Worm (Caenorhabditis elegans): ENCODE data around the gene madf-1.
"Not testable (repeated sequence)": the region's sequence is repeated elsewhere in the genome, so short reads cannot be mapped to it uniquely, and the experiment has no call there.

madf-1 gene

ce11 chrIV:828427-828826, 3.3 kb downstream of the madf-1 start (continued):
- TF ChIP-seq fax-1 (tag; optimal IDR thresholded peaks at IDR 0.05): no peak
- TF ChIP-seq ceh-48 (tag; optimal IDR thresholded peaks at IDR 0.05): no peak
- TF ChIP-seq C08G9.2 (tag; optimal IDR thresholded peaks at IDR 0.05): no peak
- TF ChIP-seq che-1 (tag; optimal IDR thresholded peaks at IDR 0.05): no peak
- peak; percentile 74 for TF ChIP-seq nfya-1 (tag; optimal IDR thresholded peaks at IDR 0.05)
- no peak for TF ChIP-seq mec-3 (tag; optimal IDR thresholded peaks at IDR 0.05; ENCODE audit: borderline replicate concordance)
- no peak for TF ChIP-seq C38D4.7 (GFP tag; optimal IDR thresholded peaks at IDR 0.05)
- no peak for TF ChIP-seq ahr-1 (tag; optimal IDR thresholded peaks at IDR 0.05)
- no peak for TF ChIP-seq syd-9 (tag; optimal IDR thresholded peaks at IDR 0.05)
- TF ChIP-seq sox-4 (tag; optimal IDR thresholded peaks at IDR 0.05): no peak
- no peak for TF ChIP-seq pha-4 (tag; optimal IDR thresholded peaks at IDR 0.05)
- TF ChIP-seq madf-2 (tag; optimal IDR thresholded peaks at IDR 0.05): no peak
- peak; percentile 54 for TF ChIP-seq pros-1 (tag; optimal IDR thresholded peaks at IDR 0.05)
- no peak for TF ChIP-seq ceh-2 (tag; optimal IDR thresholded peaks at IDR 0.05)
- TF ChIP-seq elt-4 (tag; optimal IDR thresholded peaks at IDR 0.05): no peak

DNA sequence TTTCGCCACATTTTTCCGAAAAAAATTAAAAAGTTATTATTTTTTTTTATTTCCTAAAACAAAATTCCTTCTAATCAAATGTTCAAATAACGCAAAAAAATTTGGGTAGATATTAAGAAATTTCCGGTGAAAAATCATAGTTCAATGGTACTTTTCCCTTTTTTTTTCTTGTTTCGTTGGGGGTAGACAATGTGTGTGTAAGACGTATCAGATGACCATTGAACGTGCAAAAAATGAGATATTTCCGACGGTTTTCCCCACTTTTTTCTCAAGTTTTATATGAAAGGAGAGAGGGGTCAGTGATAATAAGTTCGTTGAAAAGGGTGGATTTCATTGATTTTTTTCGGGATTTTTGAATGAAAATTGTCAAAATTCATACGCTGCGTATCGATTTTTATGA, 5.6 kb downstream of the madf-1 start:
- no peak for TF ChIP-seq dve-1 (tag; optimal IDR thresholded peaks at IDR 0.05)
- TF ChIP-seq elt-2 (tag; optimal IDR thresholded peaks at IDR 0.05): no peak
- no peak for TF ChIP-seq unc-42 (tag; optimal IDR thresholded peaks at IDR 0.05)
- no peak for TF ChIP-seq pha-4 (tag; optimal IDR thresholded peaks at IDR 0.05)
- TF ChIP-seq ceh-22 (tag; optimal IDR thresholded peaks at IDR 0.05): no peak

DNA sequence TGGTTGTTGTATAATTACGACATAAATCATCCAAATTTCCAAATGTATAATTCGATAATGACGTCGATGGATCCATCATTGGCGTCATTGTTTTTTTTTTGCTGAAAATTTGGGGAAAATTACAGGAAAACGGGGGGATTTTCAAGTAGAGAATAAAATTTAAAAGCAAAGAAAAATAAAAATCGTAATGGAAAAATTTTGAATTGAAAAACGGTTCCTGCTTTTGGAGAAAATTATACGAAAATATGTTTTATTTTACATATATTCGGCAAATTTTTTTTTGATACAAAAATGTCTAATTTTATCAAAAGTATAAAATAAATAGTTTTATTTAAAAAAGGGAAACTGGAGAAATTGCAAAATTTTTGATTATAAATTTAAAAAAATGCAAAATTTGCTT, 6.8 kb downstream of the madf-1 start, which contains the start of gene zipt-15:
TSS of gene zipt-15 (minus strand) at position 101 of the 400 bp plus-strand sequence.
- TF ChIP-seq ceh-2 (tag; optimal IDR thresholded peaks at IDR 0.05): no peak
- TF ChIP-seq lin-11 (tag; optimal IDR thresholded peaks at IDR 0.05): no peak
- TF ChIP-seq C38D4.7 (GFP tag; optimal IDR thresholded peaks at IDR 0.05): no peak
- TF ChIP-seq lim-6 (tag; optimal IDR thresholded peaks at IDR 0.05): no peak
- no peak for TF ChIP-seq ceh-18 (tag; optimal IDR thresholded peaks at IDR 0.05)
- TF ChIP-seq ceh-34 (tag; optimal IDR thresholded peaks at IDR 0.05): no peak
- TF ChIP-seq ceh-19 (GFP tag; optimal IDR thresholded peaks at IDR 0.05): no peak
- no peak for TF ChIP-seq gmeb-2 (tag; optimal IDR thresholded peaks at IDR 0.05)

DNA sequence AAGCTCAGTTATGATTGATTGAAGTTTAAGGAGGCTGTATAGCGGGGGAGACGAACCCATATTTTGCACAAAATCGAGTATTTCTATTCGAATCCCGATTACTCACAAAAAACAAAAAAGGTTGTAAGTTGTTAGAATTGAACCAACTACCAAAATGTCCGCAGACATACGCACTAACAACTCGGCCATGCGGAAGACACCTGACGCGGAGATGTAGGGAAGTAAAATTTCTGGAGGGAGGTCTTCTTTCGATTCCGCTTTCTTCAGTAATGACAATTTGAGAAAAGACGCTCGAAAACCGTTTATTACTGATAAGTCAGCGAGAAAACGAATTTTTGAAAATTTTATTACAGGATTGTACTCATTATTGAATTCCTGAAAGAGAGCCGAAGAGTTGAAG, 13.8 kb downstream of the madf-1 start:
- TF ChIP-seq hlh-8 (tag; optimal IDR thresholded peaks at IDR 0.05) (no peak), che-1 (tag; optimal IDR thresholded peaks at IDR 0.05) (no peak), K02D7.2 (tag; optimal IDR thresholded peaks at IDR 0.05) (no peak), ceh-30 (tag; optimal IDR thresholded peaks at IDR 0.05) (no peak), pax-1 (tag; optimal IDR thresholded peaks at IDR 0.05) (no peak), elt-2 (tag; optimal IDR thresholded peaks at IDR 0.05) (no peak), ceh-34 (tag; optimal IDR thresholded peaks at IDR 0.05) (no peak), ceh-18 (tag; optimal IDR thresholded peaks at IDR 0.05) (no peak)

DNA sequence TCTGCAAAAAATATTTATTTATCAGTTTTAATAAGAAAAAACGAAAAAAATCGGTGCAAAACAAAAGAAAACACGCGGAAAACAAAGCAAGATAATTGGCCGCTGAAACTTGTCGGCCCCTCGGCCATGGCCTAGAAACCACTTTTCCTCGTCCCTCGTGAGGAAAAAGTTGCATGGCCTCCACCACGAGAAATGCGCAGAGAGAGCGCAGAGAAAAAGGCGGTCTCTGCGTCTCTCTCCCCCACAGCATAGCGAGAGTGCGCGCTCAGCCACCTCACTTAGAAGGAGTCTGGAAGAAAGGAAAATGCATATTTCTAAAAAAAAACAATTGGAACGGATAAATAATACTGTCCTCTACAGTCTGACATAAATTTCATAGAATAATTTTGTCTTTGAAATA, 18.4 kb downstream of the madf-1 start:
- peak; percentile 56 for TF ChIP-seq C08G9.2 (tag; optimal IDR thresholded peaks at IDR 0.05)
- TF ChIP-seq unc-3 (GFP tag; conservative IDR thresholded peaks at IDR 0.05): peak; percentile 23; the same call in 1 of the 2 replicates
- TF ChIP-seq unc-3 (tag; optimal IDR thresholded peaks at IDR 0.05): not testable (repeated sequence)
- peak; percentile 16 for TF ChIP-seq rnt-1 (tag; optimal IDR thresholded peaks at IDR 0.05)
- TF ChIP-seq ceh-31 (tag; optimal IDR thresholded peaks at IDR 0.05): peak; percentile 58
- peak; percentile 7 for TF ChIP-seq ceh-34 (tag; optimal IDR thresholded peaks at IDR 0.05)
- TF ChIP-seq tbx-2 (tag; optimal IDR thresholded peaks at IDR 0.05): peak; percentile 37
- peak; percentile 4 for TF ChIP-seq hlh-30 (tag; optimal IDR thresholded peaks at IDR 0.05; ENCODE audit: insufficient read depth)
- TF ChIP-seq ceh-2 (tag; optimal IDR thresholded peaks at IDR 0.05): peak; percentile 20
- 0 out of 2 replicates have a peak, but pooled peaks have one; percentile 36 for TF ChIP-seq ceh-45 (GFP tag; IDR thresholded peaks at IDR 0.05)

All from whole organism, late embryonic.